Worm (Caenorhabditis elegans) whole organism, mixed stage, embryonic: ENCODE data around the gene exc-13.

Source experiments
- blmp-1 ChIP-seq: fragments of 150-350 bp; optimal IDR thresholded peaks from 2 replicates; lab custom pipeline; 2014; ENCODE audit warnings: missing biosample characterization, missing genetic modification characterization
- ceh-83 ChIP-seq: fragments of 200-800 bp; sonication (Bioruptor generic); optimal IDR thresholded peaks from 2 replicates; lab custom pipeline; 2018; ENCODE audit warnings: mild to moderate bottlenecking, missing genetic modification characterization, missing compliant biosample characterization
- ces-1 ChIP-seq: fragments of 150-350 bp; optimal IDR thresholded peaks from 2 replicates; lab custom pipeline; 2014; ENCODE audit warnings: missing biosample characterization, missing genetic modification reagents, missing genetic modification characterization
- elt-1 ChIP-seq: sonication (generic microtip); optimal IDR thresholded peaks from 2 replicates; lab custom pipeline; 2017; ENCODE audit warnings: missing genetic modification characterization, mild to moderate bottlenecking, missing compliant biosample characterization, antibody characterized with exemption, moderate library complexity, borderline replicate concordance; ENCODE audit not compliant: insufficient read depth
- elt-3 ChIP-seq: fragments of 150-350 bp; optimal IDR thresholded peaks from 2 replicates; lab custom pipeline; 2014; ENCODE audit warnings: missing biosample characterization, missing genetic modification characterization
- lin-13 ChIP-seq: fragments of 150-350 bp; optimal IDR thresholded peaks from 2 replicates; lab custom pipeline; 2014; ENCODE audit warnings: missing biosample characterization, missing genetic modification characterization
- mep-1 ChIP-seq: fragments of 150-350 bp; optimal IDR thresholded peaks from 2 replicates; lab custom pipeline; 2017; ENCODE audit warnings: missing biosample characterization, missing genetic modification reagents, missing genetic modification characterization, inconsistent platforms
- nhr-2 ChIP-seq: fragments of 150-350 bp; optimal IDR thresholded peaks from 2 replicates; lab custom pipeline; 2014; ENCODE audit warnings: missing biosample characterization, missing genetic modification characterization
- nhr-237 ChIP-seq: fragments of 150-350 bp; optimal IDR thresholded peaks from 2 replicates; lab custom pipeline; 2014; ENCODE audit warnings: missing biosample characterization, missing genetic modification characterization
- nhr-28 ChIP-seq: fragments of 150-350 bp; optimal IDR thresholded peaks from 2 replicates; lab custom pipeline; 2014; ENCODE audit warnings: missing biosample characterization, missing genetic modification characterization
- pha-4 ChIP-seq: fragments of 150-350 bp; optimal IDR thresholded peaks from 2 replicates; lab custom pipeline; 2018; ENCODE audit warnings: missing biosample characterization, missing genetic modification reagents, missing genetic modification characterization
- unc-62 ChIP-seq: fragments of 150-350 bp; optimal IDR thresholded peaks from 2 replicates; lab custom pipeline; 2014; ENCODE audit warnings: missing biosample characterization, missing genetic modification reagents, missing genetic modification characterization
- ztf-11 ChIP-seq: fragments of 150-350 bp; optimal IDR thresholded peaks from 2 replicates; lab custom pipeline; 2014; ENCODE audit warnings: missing biosample characterization, missing genetic modification characterization

DNA sequence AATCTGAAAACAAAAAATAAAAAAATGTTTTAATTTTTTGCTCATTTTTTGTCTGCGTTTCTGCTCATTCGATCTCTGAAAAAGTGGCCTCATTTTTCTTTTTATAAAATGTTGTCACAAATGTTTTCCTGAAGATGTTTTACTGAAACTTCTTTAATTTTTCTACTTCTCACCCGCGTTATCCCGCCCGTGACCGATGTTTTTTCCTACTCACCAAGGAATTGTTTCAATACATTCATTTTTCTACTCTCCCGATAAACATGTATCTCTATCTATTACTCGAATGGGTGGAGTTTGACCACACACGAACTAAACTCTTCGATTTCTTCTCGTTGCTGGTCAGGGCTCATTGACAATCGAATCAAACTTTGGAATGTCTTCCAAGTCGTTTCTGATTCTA is 34.2 kb upstream of the exc-13 start, which contains the start of gene F10G2.2:
- TF ChIP-seq mep-1 (tag; lab: Kevin White, UChicago) (no peak), pha-4 (tag; lab: Kevin White, UChicago) (no peak), nhr-2 (no peak), ztf-11 (tag; lab: Kevin White, UChicago) (no peak), elt-1 (no peak), unc-62 (GFP tag; lab: Kevin White, UChicago) (no peak), elt-3 (tag; lab: Kevin White, UChicago) (no peak), nhr-237 (tag; lab: Kevin White, UChicago) (no peak), nhr-28 (tag; lab: Kevin White, UChicago) (no peak), blmp-1 (tag; lab: Kevin White, UChicago) (no peak), ceh-83 (GFP tag; lab: Kevin White, UChicago) (no peak), ces-1 (no peak), lin-13 (tag; lab: Kevin White, UChicago) (no peak)
